2 worm cellular contexts compared by ENCODE assay signal in genomic region chrIV:11913295-11913940, ce11.
TF ChIP-seq lines count a peak whose summit lies in the region.

No protein-coding gene starts in this region.

TF ChIP-seq in whole organism, L4 larva, 104 proteins besides CTCF, POLR2A, EP300 and RAD21 (continued from another document):
- TF ChIP-seq T20F7.1 (GFP tag; optimal IDR thresholded peaks at IDR 0.05; lab: Kevin White, UChicago) (peak; percentile 34), snpc-1.2 (GFP tag; IDR thresholded peaks at IDR 0.05; lab: Robert Waterston, UW) (0 out of 2 replicates have a peak, but pooled peaks have one; percentile 17), zag-1 (tag; optimal IDR thresholded peaks at IDR 0.05; lab: Kevin White, UChicago) (no peak)

TF ChIP-seq in whole organism, young adult, 124 proteins besides CTCF, POLR2A, EP300 and RAD21 (continued from another document):
- TF ChIP-seq D2030.7 (GFP tag; IDR thresholded peaks at IDR 0.05; lab: Robert Waterston, UW) = no peak
- TF ChIP-seq chd-7 (tag; optimal IDR thresholded peaks at IDR 0.05; lab: Kevin White, UChicago) = no peak
- TF ChIP-seq Y79H2A.3 (GFP tag; conservative IDR thresholded peaks at IDR 0.05; lab: Robert Waterston, UW) = no peak
- TF ChIP-seq hmg-20 (GFP tag; IDR thresholded peaks at IDR 0.05; lab: Robert Waterston, UW) = no peak
- TF ChIP-seq tbp1 (GFP tag; optimal IDR thresholded peaks at IDR 0.05; lab: Kevin White, UChicago) = no peak
- TF ChIP-seq dox-1 (GFP tag; IDR thresholded peaks at IDR 0.05; lab: Robert Waterston, UW) = no peak
- TF ChIP-seq F22D6.2 (tag; optimal IDR thresholded peaks at IDR 0.05; lab: Kevin White, UChicago) = no peak
- TF ChIP-seq dpl-1 (GFP tag; optimal IDR thresholded peaks at IDR 0.05; lab: Kevin White, UChicago) = no peak
- TF ChIP-seq sptf-2 (GFP tag; optimal IDR thresholded peaks at IDR 0.05; lab: Kevin White, UChicago) = no peak
- TF ChIP-seq nhr-80 (tag; optimal IDR thresholded peaks at IDR 0.05; lab: Kevin White, UChicago) = peak; percentile 34
